Worm (Caenorhabditis elegans): ENCODE results near the gene kbp-3.

DNA sequence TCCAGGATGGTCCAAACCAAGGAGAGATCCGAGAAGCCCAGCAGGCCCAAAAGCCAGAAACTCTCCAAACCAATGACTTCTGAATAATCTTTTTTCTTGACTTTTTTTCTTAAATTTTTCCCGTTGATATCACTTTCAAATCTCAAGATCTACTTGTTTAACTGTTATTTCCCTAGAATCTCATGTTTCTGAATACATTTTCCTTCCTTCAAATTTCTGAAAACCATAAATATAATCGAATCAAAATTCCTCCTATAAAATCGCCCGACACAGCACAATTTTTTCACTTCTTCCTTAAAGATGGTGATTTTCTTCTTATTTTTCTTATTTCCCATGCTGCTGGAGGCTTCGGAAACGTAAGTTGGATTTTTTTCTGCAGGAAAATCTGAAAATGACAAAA lies 1.7 kb downstream of the kbp-3 start, which contains the start of gene F26H11.8:
- TF ChIP-seq unc-62 (GFP tag; optimal IDR thresholded peaks at IDR 0.05) (no peak), fos-1 (tag; optimal IDR thresholded peaks at IDR 0.05) (no peak), nhr-76 (tag; optimal IDR thresholded peaks at IDR 0.05) (no peak), lin-15B (tag; optimal IDR thresholded peaks at IDR 0.05) (no peak), nhr-77 (tag; optimal IDR thresholded peaks at IDR 0.05) (no peak)
